Worm (Caenorhabditis elegans) whole organism, mixed stage, embryonic: ENCODE measurements around the gene sulp-8.
A peak's percentile ranks its signal among the peaks of the same experiment; 100 is the strongest.

Experiments used
- M03D4.4 ChIP-seq: sonication (generic microtip); optimal IDR thresholded peaks from 2 replicates; lab custom pipeline; 2017; ENCODE audit warnings: mild to moderate bottlenecking, missing genetic modification characterization, missing compliant biosample characterization
- bed-3 ChIP-seq: fragments of 200-800 bp; sonication (Bioruptor generic); optimal IDR thresholded peaks from 3 replicates; lab custom pipeline; 2018; ENCODE audit warnings: mild to moderate bottlenecking, missing genetic modification characterization, moderate library complexity, missing compliant biosample characterization
- blmp-1 ChIP-seq: fragments of 150-350 bp; optimal IDR thresholded peaks from 2 replicates; lab custom pipeline; 2014; ENCODE audit warnings: missing biosample characterization, missing genetic modification characterization
- ceh-43 ChIP-seq: fragments of 200-800 bp; sonication (Bioruptor generic); optimal IDR thresholded peaks from 2 replicates; lab custom pipeline; 2018; ENCODE audit warnings: mild to moderate bottlenecking, missing genetic modification characterization, moderate library complexity, missing compliant biosample characterization
- ceh-83 ChIP-seq: fragments of 200-800 bp; sonication (Bioruptor generic); optimal IDR thresholded peaks from 2 replicates; lab custom pipeline; 2018; ENCODE audit warnings: mild to moderate bottlenecking, missing genetic modification characterization, missing compliant biosample characterization
- ces-1 ChIP-seq: fragments of 150-350 bp; optimal IDR thresholded peaks from 2 replicates; lab custom pipeline; 2014; ENCODE audit warnings: missing biosample characterization, missing genetic modification reagents, missing genetic modification characterization
- cnd-1 ChIP-seq: fragments of 200-800 bp; sonication (Bioruptor generic); optimal IDR thresholded peaks from 2 replicates; lab custom pipeline; 2018; ENCODE audit warnings: mild to moderate bottlenecking, missing genetic modification characterization, missing compliant biosample characterization
- drap-1 ChIP-seq: fragments of 200-800 bp; sonication (Bioruptor generic); optimal IDR thresholded peaks from 3 replicates; lab custom pipeline; 2018; ENCODE audit warnings: mild to moderate bottlenecking, missing genetic modification characterization, missing compliant biosample characterization
- elt-1 ChIP-seq: sonication (generic microtip); optimal IDR thresholded peaks from 2 replicates; lab custom pipeline; 2017; ENCODE audit warnings: missing genetic modification characterization, mild to moderate bottlenecking, missing compliant biosample characterization, antibody characterized with exemption, moderate library complexity, borderline replicate concordance; ENCODE audit not compliant: insufficient read depth
- elt-3 ChIP-seq: fragments of 150-350 bp; optimal IDR thresholded peaks from 2 replicates; lab custom pipeline; 2014; ENCODE audit warnings: missing biosample characterization, missing genetic modification characterization
- flh-1 ChIP-seq: fragments of 200-800 bp; sonication (Bioruptor generic); optimal IDR thresholded peaks from 2 replicates; lab custom pipeline; 2018; ENCODE audit warnings: mild to moderate bottlenecking, missing genetic modification characterization, moderate library complexity, missing compliant biosample characterization
- ham-2 ChIP-seq: fragments of 200-800 bp; sonication (Bioruptor generic); optimal IDR thresholded peaks from 2 replicates; lab custom pipeline; 2018; ENCODE audit warnings: mild to moderate bottlenecking, missing genetic modification characterization, missing compliant biosample characterization
- hlh-1 ChIP-seq: fragments of 150-350 bp; optimal IDR thresholded peaks from 2 replicates; lab custom pipeline; 2014; ENCODE audit warnings: missing biosample characterization, missing genetic modification reagents, missing genetic modification characterization
- lin-13 ChIP-seq: fragments of 150-350 bp; optimal IDR thresholded peaks from 2 replicates; lab custom pipeline; 2014; ENCODE audit warnings: missing biosample characterization, missing genetic modification characterization
- lin-32 ChIP-seq: fragments of 200-800 bp; sonication (Bioruptor generic); optimal IDR thresholded peaks from 2 replicates; lab custom pipeline; 2018; ENCODE audit warnings: mild to moderate bottlenecking, missing genetic modification characterization, missing compliant biosample characterization
- lsy-2 ChIP-seq: fragments of 150-350 bp; optimal IDR thresholded peaks from 2 replicates; lab custom pipeline; 2014; ENCODE audit warnings: missing biosample characterization, missing genetic modification characterization
- mab-5 ChIP-seq: fragments of 150-350 bp; optimal IDR thresholded peaks from 2 replicates; lab custom pipeline; 2014; ENCODE audit warnings: missing biosample characterization, missing genetic modification characterization
- mep-1 ChIP-seq: fragments of 150-350 bp; optimal IDR thresholded peaks from 2 replicates; lab custom pipeline; 2017; ENCODE audit warnings: missing biosample characterization, missing genetic modification reagents, missing genetic modification characterization, inconsistent platforms
- mls-2 ChIP-seq: sonication (generic microtip); optimal IDR thresholded peaks from 2 replicates; lab custom pipeline; 2016; ENCODE audit warnings: mild to moderate bottlenecking, missing genetic modification characterization, moderate library complexity, missing compliant biosample characterization
- nhr-12 ChIP-seq: fragments of 150-350 bp; optimal IDR thresholded peaks from 2 replicates; lab custom pipeline; 2014; ENCODE audit warnings: missing biosample characterization, missing genetic modification characterization
- nhr-2 ChIP-seq: fragments of 150-350 bp; optimal IDR thresholded peaks from 2 replicates; lab custom pipeline; 2014; ENCODE audit warnings: missing biosample characterization, missing genetic modification characterization
- nhr-237 ChIP-seq: fragments of 150-350 bp; optimal IDR thresholded peaks from 2 replicates; lab custom pipeline; 2014; ENCODE audit warnings: missing biosample characterization, missing genetic modification characterization
- nhr-28 ChIP-seq: fragments of 150-350 bp; optimal IDR thresholded peaks from 2 replicates; lab custom pipeline; 2014; ENCODE audit warnings: missing biosample characterization, missing genetic modification characterization
- sem-2 ChIP-seq: fragments of 200-800 bp; sonication (Bioruptor generic); optimal IDR thresholded peaks from 2 replicates; lab custom pipeline; 2018; ENCODE audit warnings: mild to moderate bottlenecking, missing genetic modification characterization, missing compliant biosample characterization
- snpc-4 ChIP-seq: fragments of 150-350 bp; optimal IDR thresholded peaks from 2 replicates; lab custom pipeline; 2014; ENCODE audit warnings: missing biosample characterization, missing genetic modification characterization
- sptf-1 ChIP-seq: sonication (generic microtip); optimal IDR thresholded peaks from 2 replicates; lab custom pipeline; 2017; ENCODE audit warnings: mild to moderate bottlenecking, missing genetic modification characterization, moderate library complexity, missing compliant biosample characterization
- unc-120 ChIP-seq: sonication (generic microtip); optimal IDR thresholded peaks from 2 replicates; lab custom pipeline; 2017; ENCODE audit warnings: missing genetic modification characterization, missing compliant biosample characterization; ENCODE audit not compliant: poor library complexity, severe bottlenecking
- unc-39 ChIP-seq: fragments of 150-350 bp; optimal IDR thresholded peaks from 2 replicates; lab custom pipeline; 2014; ENCODE audit warnings: missing biosample characterization, missing genetic modification characterization
- unc-62 ChIP-seq: fragments of 150-350 bp; optimal IDR thresholded peaks from 2 replicates; lab custom pipeline; 2014; ENCODE audit warnings: missing biosample characterization, missing genetic modification reagents, missing genetic modification characterization
- zip-8 ChIP-seq: fragments of 150-350 bp; optimal IDR thresholded peaks from 2 replicates; lab custom pipeline; 2014; ENCODE audit warnings: missing biosample characterization, missing genetic modification characterization
- ztf-11 ChIP-seq: fragments of 150-350 bp; optimal IDR thresholded peaks from 2 replicates; lab custom pipeline; 2014; ENCODE audit warnings: missing biosample characterization, missing genetic modification characterization

sulp-8 gene

ce11 chrV:9696715-9697114, 23.2 kb upstream of the sulp-8 start, which contains the start of gene her-1:
TSS of gene her-1 (plus strand) at chrV:9697015.
- TF ChIP-seq hlh-1 (tag; lab: Kevin White, UChicago) (no peak), elt-3 (tag; lab: Kevin White, UChicago) (no peak), cnd-1 (tag; lab: Kevin White, UChicago) (no peak), nhr-12 (tag; lab: Kevin White, UChicago) (no peak), sem-2 (GFP tag; lab: Kevin White, UChicago) (no peak), flh-1 (no peak), nhr-237 (tag; lab: Kevin White, UChicago) (no peak)

DNA sequence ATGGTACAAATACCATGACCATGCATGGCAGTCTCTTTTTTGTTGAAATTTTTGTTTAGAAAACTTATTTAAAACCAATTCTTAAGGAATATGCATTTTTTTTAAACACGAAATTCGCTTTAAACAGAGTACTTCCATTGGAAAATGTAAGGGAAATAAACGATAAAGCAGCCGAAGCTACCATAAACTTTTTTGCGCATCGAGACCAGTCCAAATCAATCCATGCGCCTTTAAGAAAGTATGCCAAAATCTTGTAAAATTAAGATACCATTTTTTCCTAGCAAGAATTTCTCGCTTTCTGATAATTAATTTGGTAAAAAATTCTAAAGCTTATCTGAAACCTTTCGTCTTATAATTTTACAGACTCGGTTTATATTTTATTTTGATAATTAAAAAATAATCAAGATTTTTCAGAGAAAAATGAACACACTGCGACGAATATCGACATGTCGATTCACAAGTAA, 19.2 kb upstream of the sulp-8 start, which contains the start of gene ZK287.7:
Gene ZK287.7 (plus strand): TSS at position 414 of the 464 bp plus-strand sequence.
- TF ChIP-seq sem-2 (GFP tag; lab: Kevin White, UChicago) (no peak), unc-62 (GFP tag; lab: Kevin White, UChicago) (no peak), snpc-4 (tag; lab: Kevin White, UChicago) (no peak), lin-32 (GFP tag; lab: Kevin White, UChicago) (no peak), drap-1 (GFP tag; lab: Kevin White, UChicago) (no peak), blmp-1 (tag; lab: Kevin White, UChicago) (no peak), ztf-11 (tag; lab: Kevin White, UChicago) (no peak), nhr-28 (tag; lab: Kevin White, UChicago) (no peak), unc-120 (tag; lab: Kevin White, UChicago) (no peak), elt-1 (tag; lab: Kevin White, UChicago) (no peak), zip-8 (tag; lab: Kevin White, UChicago) (no peak), cnd-1 (tag; lab: Kevin White, UChicago) (no peak)

DNA sequence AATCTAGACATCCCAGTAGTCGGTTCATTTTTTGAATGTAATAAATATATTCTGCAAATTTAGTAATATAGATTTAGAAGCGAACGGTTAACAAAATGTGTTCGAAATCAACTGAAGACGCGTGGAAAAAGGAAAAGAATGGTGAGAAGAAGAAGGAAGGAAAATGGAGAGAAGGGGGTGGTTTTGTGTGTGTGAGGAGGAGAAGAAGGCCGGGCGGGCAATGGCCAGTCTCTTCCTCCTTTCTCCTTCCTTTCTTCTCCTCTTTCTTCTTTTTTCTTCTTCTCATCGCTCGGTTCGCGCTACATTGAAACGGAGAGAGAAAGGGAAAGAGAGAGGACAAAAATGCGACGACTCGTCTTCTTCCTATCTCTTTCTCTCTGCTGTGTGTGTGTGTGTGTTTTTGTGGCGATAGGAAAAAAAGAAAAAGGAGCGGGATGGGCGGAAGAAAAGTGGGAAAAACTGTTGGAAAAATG, 18.7 kb upstream of the sulp-8 start, which contains the start of gene ztf-9:
Gene ztf-9 (minus strand): TSS at position 51 of the 473 bp plus-strand sequence.
- TF ChIP-seq mab-5 (tag; lab: Kevin White, UChicago) (no peak), bed-3 (GFP tag; lab: Kevin White, UChicago) (no peak), sptf-1 (tag; lab: Kevin White, UChicago) (peak; percentile 62), nhr-237 (tag; lab: Kevin White, UChicago) (peak; percentile 10), lin-13 (tag; lab: Kevin White, UChicago) (peak; percentile 27), M03D4.4 (peak; percentile 36), blmp-1 (tag; lab: Kevin White, UChicago) (peak; percentile 85), zip-8 (tag; lab: Kevin White, UChicago) (no peak), lsy-2 (tag; lab: Kevin White, UChicago) (peak; percentile 28), cnd-1 (tag; lab: Kevin White, UChicago) (peak; percentile 4), ces-1 (GFP tag; lab: Kevin White, UChicago) (peak; percentile 17), hlh-1 (tag; lab: Kevin White, UChicago) (peak; percentile 25), unc-120 (tag; lab: Kevin White, UChicago) (peak; percentile 78), drap-1 (GFP tag; lab: Kevin White, UChicago) (peak; percentile 54), elt-3 (tag; lab: Kevin White, UChicago) (no peak), ham-2 (GFP tag; lab: Kevin White, UChicago) (peak; percentile 15), mls-2 (tag; lab: Kevin White, UChicago) (peak; percentile 59), unc-62 (GFP tag; lab: Kevin White, UChicago) (peak; percentile 16), mep-1 (tag; lab: Kevin White, UChicago) (peak; percentile 45)

ce11 chrV:9690728-9691127, 17.3 kb upstream of the sulp-8 start:
- TF ChIP-seq zip-8 (tag; lab: Kevin White, UChicago) (no peak), mab-5 (tag; lab: Kevin White, UChicago) (no peak), drap-1 (GFP tag; lab: Kevin White, UChicago) (no peak), nhr-2 (tag; lab: Kevin White, UChicago) (no peak), sem-2 (GFP tag; lab: Kevin White, UChicago) (no peak), unc-62 (GFP tag; lab: Kevin White, UChicago) (no peak), ceh-43 (GFP tag; lab: Kevin White, UChicago) (no peak), unc-39 (tag; lab: Kevin White, UChicago) (no peak), blmp-1 (tag; lab: Kevin White, UChicago) (peak; percentile 85), nhr-237 (tag; lab: Kevin White, UChicago) (no peak), elt-3 (tag; lab: Kevin White, UChicago) (no peak), sptf-1 (tag; lab: Kevin White, UChicago) (no peak), cnd-1 (tag; lab: Kevin White, UChicago) (no peak), ceh-83 (GFP tag; lab: Kevin White, UChicago) (no peak), flh-1 (no peak), lsy-2 (tag; lab: Kevin White, UChicago) (peak; percentile 90), mep-1 (tag; lab: Kevin White, UChicago) (peak; percentile 37), mls-2 (tag; lab: Kevin White, UChicago) (no peak)
